Fruit fly (Drosophila melanogaster) whole organism, wandering third instar larva: ENCODE results near the gene CG34247.

ENCODE experiments used
- CG32264 ChIP-seq: fragments of 200-800 bp; sonication (Bioruptor generic); optimal IDR thresholded peaks from 2 replicates; lab custom pipeline; 2016; ENCODE audit warnings: missing biosample characterization, missing genetic modification characterization
- CG9705 ChIP-seq: fragments of 200-800 bp; sonication (Bioruptor generic); optimal IDR thresholded peaks from 2 replicates; lab custom pipeline; 2018; ENCODE audit warnings: missing biosample characterization, mild to moderate bottlenecking, missing genetic modification characterization
- CrebA ChIP-seq: fragments of 200-800 bp; sonication (Bioruptor generic); optimal IDR thresholded peaks from 2 replicates; lab custom pipeline; 2016; ENCODE audit warnings: missing biosample characterization, mild to moderate bottlenecking, missing genetic modification characterization, borderline replicate concordance
- Dif ChIP-seq: fragments of 200-275, 200-300 bp; sonication (Bioruptor generic); optimal IDR thresholded peaks from 2 replicates; lab custom pipeline; 2018; ENCODE audit warnings: missing biosample characterization, missing genetic modification characterization; ENCODE audit not compliant: partially characterized antibody
- GATAd ChIP-seq: sonication (Bioruptor generic); optimal IDR thresholded peaks from 2 replicates; lab custom pipeline; 2016; ENCODE audit warnings: missing biosample characterization, missing genetic modification characterization
- HLH106 ChIP-seq: fragments of 200-800 bp; optimal IDR thresholded peaks from 3 replicates; lab custom pipeline; 2019; ENCODE audit warnings: missing biosample characterization, mild to moderate bottlenecking, missing genetic modification characterization, moderate library complexity
- Hnf4 ChIP-seq: fragments of 200-800 bp; sonication (Bioruptor generic); optimal IDR thresholded peaks from 2 replicates; lab custom pipeline; 2016; ENCODE audit warnings: missing biosample characterization, mild to moderate bottlenecking, missing genetic modification characterization
- Hr78 ChIP-seq: fragments of >200 bp; optimal IDR thresholded peaks from 2 replicates; lab custom pipeline; 2017; ENCODE audit warnings: missing biosample characterization, missing genetic modification characterization
- Jra ChIP-seq: sonication (Bioruptor generic); optimal IDR thresholded peaks from 2 replicates; lab custom pipeline; 2016; ENCODE audit warnings: missing biosample characterization, missing genetic modification characterization
- Myc ChIP-seq: fragments of >200 bp; optimal IDR thresholded peaks from 2 replicates; lab custom pipeline; 2017
- OdsH ChIP-seq: fragments of 200-800 bp; sonication (Bioruptor generic); optimal IDR thresholded peaks from 2 replicates; lab custom pipeline; 2016; ENCODE audit warnings: missing biosample characterization, mild to moderate bottlenecking, missing genetic modification characterization
- Rel ChIP-seq, 2 experiments: fragments of 200-800 bp; sonication (Bioruptor generic) in 1 of 2; optimal IDR thresholded peaks; 2 replicates in 1 of 2; 3 replicates in 1 of 2; lab custom pipeline; 2016 to 2019; ENCODE audit warnings: mild to moderate bottlenecking in 2 of 2, missing biosample characterization in 2 of 2, missing genetic modification characterization in 2 of 2, moderate library complexity in 1 of 2
- Sp1 ChIP-seq: fragments of 200-800 bp; sonication (Bioruptor generic); optimal IDR thresholded peaks from 3 replicates; lab custom pipeline; 2019; ENCODE audit warnings: missing biosample characterization, mild to moderate bottlenecking, missing genetic modification characterization, moderate library complexity
- Vsx2 ChIP-seq: fragments of 200-300, 225-300 bp; sonication (Bioruptor generic); optimal IDR thresholded peaks from 2 replicates; lab custom pipeline; 2018; ENCODE audit warnings: missing biosample characterization, missing genetic modification characterization; ENCODE audit not compliant: partially characterized antibody
- br ChIP-seq: fragments of 200-800 bp; sonication (Bioruptor generic); optimal IDR thresholded peaks from 2 replicates; lab custom pipeline; 2016; ENCODE audit warnings: missing biosample characterization, missing genetic modification characterization
- brk ChIP-seq: fragments of 200-800 bp; sonication (Bioruptor generic); optimal IDR thresholded peaks from 2 replicates; lab custom pipeline; 2016; ENCODE audit warnings: missing biosample characterization, mild to moderate bottlenecking, missing genetic modification characterization
- dl ChIP-seq, 2 experiments: fragments of 175-275, 200-275 bp in 1 of 2; fragments of 200-275 bp in 1 of 2; sonication (Bioruptor generic); optimal IDR thresholded peaks; lab custom pipeline; 2018; ENCODE audit warnings: mild to moderate bottlenecking in 2 of 2, missing biosample characterization in 2 of 2, missing genetic modification characterization in 2 of 2, moderate library complexity in 2 of 2; ENCODE audit not compliant: partially characterized antibody in 2 of 2, insufficient read depth in 1 of 2
- dsf ChIP-seq: sonication (Bioruptor generic); optimal IDR thresholded peaks from 2 replicates; lab custom pipeline; 2016; ENCODE audit warnings: missing biosample characterization, missing genetic modification characterization, borderline replicate concordance
- ey ChIP-seq: fragments of 200-800 bp; sonication (Bioruptor generic); optimal IDR thresholded peaks from 2 replicates; lab custom pipeline; 2016; ENCODE audit warnings: missing biosample characterization, missing genetic modification characterization
- h ChIP-seq: fragments of 200-800 bp; sonication (Bioruptor generic); optimal IDR thresholded peaks from 3 replicates; lab custom pipeline; 2016; ENCODE audit warnings: missing biosample characterization, mild to moderate bottlenecking, missing genetic modification characterization
- jim ChIP-seq: fragments of 175-275, 200-325 bp; sonication (Bioruptor generic); optimal IDR thresholded peaks from 2 replicates; lab custom pipeline; 2016; ENCODE audit warnings: missing biosample characterization, mild to moderate bottlenecking, missing genetic modification characterization
- lola ChIP-seq: fragments of >200 bp; optimal IDR thresholded peaks from 2 replicates; lab custom pipeline; 2017; ENCODE audit warnings: missing biosample characterization, missing genetic modification characterization
- psq ChIP-seq: fragments of 200-800 bp; sonication (Bioruptor generic); optimal IDR thresholded peaks from 3 replicates; lab custom pipeline; 2017; ENCODE audit warnings: missing biosample characterization, mild to moderate bottlenecking, missing genetic modification characterization, moderate library complexity
- rgr ChIP-seq: fragments of 200-800 bp; sonication (Bioruptor generic); optimal IDR thresholded peaks from 3 replicates; lab custom pipeline; 2016; ENCODE audit warnings: missing biosample characterization, mild to moderate bottlenecking, missing genetic modification characterization
- sage ChIP-seq: fragments of 200-800 bp; sonication (Bioruptor generic); optimal IDR thresholded peaks from 2 replicates; lab custom pipeline; 2016; ENCODE audit warnings: missing biosample characterization, mild to moderate bottlenecking, missing genetic modification characterization
- sv ChIP-seq: fragments of 200-800 bp; sonication (Bioruptor generic); optimal IDR thresholded peaks from 3 replicates; lab custom pipeline; 2016; ENCODE audit warnings: missing biosample characterization, missing genetic modification characterization
- tai ChIP-seq: sonication (Bioruptor generic); optimal IDR thresholded peaks from 2 replicates; lab custom pipeline; 2016; ENCODE audit warnings: missing biosample characterization, missing genetic modification characterization
- usp ChIP-seq: fragments of >200 bp; optimal IDR thresholded peaks from 2 replicates; lab custom pipeline; 2017; ENCODE audit warnings: missing biosample characterization, missing genetic modification characterization
- woc ChIP-seq: sonication (Bioruptor generic); optimal IDR thresholded peaks from 2 replicates; lab custom pipeline; 2016; ENCODE audit warnings: missing biosample characterization, mild to moderate bottlenecking, missing genetic modification characterization

CG34247 gene

dm6 chr3L:16262440-16262839 lies 1.0 kb upstream of the CG34247 start, which contains the start of gene CG13071:
CG13071 (plus strand) TSS chr3L:16262740.
- TF ChIP-seq HLH106 (tag; lab: Kevin White, UChicago): no peak
- TF ChIP-seq Vsx2 (GFP tag; lab: Kevin White, UChicago): no peak
- TF ChIP-seq Myc (lab: Kevin White, UChicago): no peak
- no peak for TF ChIP-seq Sp1 (GFP tag; lab: Kevin White, UChicago)

dm6 chr3L:16259552-16259951 lies 1.9 kb downstream of the CG34247 start, which contains the start of gene CG13053:
CG13053 (minus strand) TSS chr3L:16259722.
- TF ChIP-seq sage (GFP tag; lab: Kevin White, UChicago) (no peak), psq (GFP tag; lab: Kevin White, UChicago) (no peak), br (GFP tag; lab: Kevin White, UChicago) (no peak), dl (GFP tag; optimal IDR thresholded peaks at IDR 0.05; lab: Kevin White, UChicago; ENCODE audit: insufficient read depth in 1 of 2, partially characterized antibody in 2 of 2) (no peak)
- TF ChIP-seq, all 38 proteins: peak for 0

- TF ChIP-seq Rel (GFP tag; optimal IDR thresholded peaks at IDR 0.05; lab: Kevin White, UChicago) (no peak), Rel (tag; optimal IDR thresholded peaks at IDR 0.05; lab: Kevin White, UChicago) (no peak), dl (GFP tag; optimal IDR thresholded peaks at IDR 0.05; lab: Kevin White, UChicago; ENCODE audit: insufficient read depth in 1 of 2, partially characterized antibody in 2 of 2) (no peak), dsf (GFP tag; lab: Kevin White, UChicago) (no peak), Hr78 (GFP tag; lab: Kevin White, UChicago) (no peak), jim (GFP tag; lab: Kevin White, UChicago) (no peak), CG32264 (GFP tag; lab: Kevin White, UChicago) (no peak), lola (GFP tag; lab: Kevin White, UChicago) (no peak), CG9705 (no peak), CrebA (GFP tag; lab: Kevin White, UChicago) (no peak), GATAd (GFP tag; lab: Kevin White, UChicago) (no peak), tai (GFP tag; lab: Kevin White, UChicago) (no peak), HLH106 (tag; lab: Kevin White, UChicago) (no peak), Myc (lab: Kevin White, UChicago) (no peak), sv (GFP tag; lab: Kevin White, UChicago) (no peak), brk (GFP tag; lab: Kevin White, UChicago) (no peak), OdsH (GFP tag; lab: Kevin White, UChicago) (no peak), Jra (no peak), Sp1 (GFP tag; lab: Kevin White, UChicago) (no peak)
These were observed 4.2 kb downstream of the CG34247 start, which contains the start of gene CG13054 for dm6 chr3L:16257118-16257627. CG13054 (minus strand) TSS chr3L:16257191.

dm6 chr3L:16252255-16252654 lies 9.2 kb downstream of the CG34247 start, which contains the start of gene CG13055:
CG13055 (minus strand) TSS chr3L:16252355.
- TF ChIP-seq CrebA (GFP tag; lab: Kevin White, UChicago): no peak
- TF ChIP-seq Dif (GFP tag; lab: Kevin White, UChicago): no peak
- TF ChIP-seq br (GFP tag; lab: Kevin White, UChicago): no peak
- no peak for TF ChIP-seq Sp1 (GFP tag; lab: Kevin White, UChicago)
- TF ChIP-seq brk (GFP tag; lab: Kevin White, UChicago): no peak

dm6 chr3L:16241296-16241695 lies 20.1 kb downstream of the CG34247 start:
- TF ChIP-seq jim (GFP tag; lab: Kevin White, UChicago) (no peak), Rel (GFP tag; optimal IDR thresholded peaks at IDR 0.05; lab: Kevin White, UChicago) (no peak), Rel (tag; optimal IDR thresholded peaks at IDR 0.05; lab: Kevin White, UChicago) (no peak), ey (GFP tag; lab: Kevin White, UChicago) (no peak), Hr78 (GFP tag; lab: Kevin White, UChicago) (no peak), usp (GFP tag; lab: Kevin White, UChicago) (no peak), GATAd (GFP tag; lab: Kevin White, UChicago) (no peak)

- no peak for TF ChIP-seq br (GFP tag; lab: Kevin White, UChicago)
- no peak for TF ChIP-seq CG32264 (GFP tag; lab: Kevin White, UChicago)
- peak; percentile 32 for TF ChIP-seq h
- TF ChIP-seq rgr (GFP tag; lab: Kevin White, UChicago): peak; percentile 21
- no peak for TF ChIP-seq Hnf4
- no peak for TF ChIP-seq Rel (GFP tag; optimal IDR thresholded peaks at IDR 0.05; lab: Kevin White, UChicago)
- peak; percentile 96 for TF ChIP-seq Rel (tag; optimal IDR thresholded peaks at IDR 0.05; lab: Kevin White, UChicago)
- no peak for TF ChIP-seq woc
These were observed 27.4 kb downstream of the CG34247 start for dm6 chr3L:16233850-16234494.
